Fruit fly (Drosophila melanogaster): ENCODE measurements around the gene CG14391.

Gene CG14391

dm6 chr3R:12723759-12724158 is 29.1 kb upstream of the CG14391 start (continued):
- TF ChIP-seq CG16813 (GFP tag; IDR thresholded peaks at IDR 0.05; ENCODE audit: partially characterized antibody) (no peak), Antp (GFP tag; optimal IDR thresholded peaks at IDR 0.05) (no peak), CG43689 (GFP tag; IDR thresholded peaks at IDR 0.05) (no peak), CG15073 (GFP tag; optimal IDR thresholded peaks at IDR 0.05) (peak; percentile 89), CG16863 (GFP tag; optimal IDR thresholded peaks at IDR 0.05) (no peak), tx (GFP tag; optimal IDR thresholded peaks at IDR 0.05) (no peak), CG2678 (tag; optimal IDR thresholded peaks at IDR 0.05) (no peak), Fer1 (GFP tag; optimal IDR thresholded peaks at IDR 0.05) (no peak), CG6272 (GFP tag; IDR thresholded peaks at IDR 0.05) (no peak), Bdp1 (GFP tag; optimal IDR thresholded peaks at IDR 0.05) (no peak), CG8281 (tag; optimal IDR thresholded peaks at IDR 0.05) (no peak), gcm (GFP tag; optimal IDR thresholded peaks at IDR 0.05) (no peak), CG33557 (GFP tag; optimal IDR thresholded peaks at IDR 0.05) (no peak), CG6854 (GFP tag; optimal IDR thresholded peaks at IDR 0.05) (no peak), CG10267 (tag; optimal IDR thresholded peaks at IDR 0.05) (no peak), CG14050 (GFP tag; IDR thresholded peaks at IDR 0.05) (no peak), zfh2 (GFP tag; optimal IDR thresholded peaks at IDR 0.05) (no peak), Doc2 (GFP tag; IDR thresholded peaks at IDR 0.05) (no peak), toy (GFP tag; IDR thresholded peaks at IDR 0.05) (no peak), mam (GFP tag; optimal IDR thresholded peaks at IDR 0.05) (no peak), abd-A (tag; optimal IDR thresholded peaks at IDR 0.05) (peak; percentile 65), pnt (GFP tag; optimal IDR thresholded peaks at IDR 0.05) (no peak), CG3838 (GFP tag; optimal IDR thresholded peaks at IDR 0.05) (no peak), fd64A (GFP tag; optimal IDR thresholded peaks at IDR 0.05) (no peak), dmrt99B (tag; optimal IDR thresholded peaks at IDR 0.05) (peak; percentile 8), sd (tag; optimal IDR thresholded peaks at IDR 0.05) (no peak), CG31388 (GFP tag; optimal IDR thresholded peaks at IDR 0.05) (no peak), CG11085 (GFP tag; IDR thresholded peaks at IDR 0.05) (no peak), sisA (GFP tag; IDR thresholded peaks at IDR 0.05) (no peak), insv (GFP tag; optimal IDR thresholded peaks at IDR 0.05) (no peak), stwl (tag; optimal IDR thresholded peaks at IDR 0.05) (no peak), E2f2 (GFP tag; IDR thresholded peaks at IDR 0.05) (no peak), unpg (GFP tag; optimal IDR thresholded peaks at IDR 0.05) (peak; percentile 22), ab (GFP tag; optimal IDR thresholded peaks at IDR 0.05) (no peak), CG17912 (GFP tag; optimal IDR thresholded peaks at IDR 0.05) (no peak), Hey (tag; optimal IDR thresholded peaks at IDR 0.05) (no peak), Ada2b (GFP tag; IDR thresholded peaks at IDR 0.05) (no peak), luna (GFP tag; optimal IDR thresholded peaks at IDR 0.05) (no peak), Blimp-1 (GFP tag; optimal IDR thresholded peaks at IDR 0.05) (peak; percentile 26), Mad (GFP tag; optimal IDR thresholded peaks at IDR 0.05) (no peak), CG4820 (GFP tag; optimal IDR thresholded peaks at IDR 0.05) (no peak), grn (GFP tag; optimal IDR thresholded peaks at IDR 0.05) (no peak), trh (GFP tag; optimal IDR thresholded peaks at IDR 0.05) (no peak), CG30020 (tag; optimal IDR thresholded peaks at IDR 0.05) (no peak), CG12104 (GFP tag; optimal IDR thresholded peaks at IDR 0.05) (no peak), scrt (GFP tag; optimal IDR thresholded peaks at IDR 0.05) (no peak), CG14710 (tag; optimal IDR thresholded peaks at IDR 0.05) (no peak), CG4617 (GFP tag; optimal IDR thresholded peaks at IDR 0.05; ENCODE audit: borderline replicate concordance) (no peak), tap (tag; optimal IDR thresholded peaks at IDR 0.05) (no peak), nau (GFP tag; optimal IDR thresholded peaks at IDR 0.05) (no peak), kay (GFP tag; optimal IDR thresholded peaks at IDR 0.05) (no peak), br (optimal IDR thresholded peaks at IDR 0.05) (no peak), CG14860 (GFP tag; IDR thresholded peaks at IDR 0.05; ENCODE audit: partially characterized antibody) (no peak)
